Worm (Caenorhabditis elegans) whole organism, L3 larva: Measurements from ENCODE around the gene ras-2.

Experiments
- R02D3.7 ChIP-seq: fragments of 150-350 bp; optimal IDR thresholded peaks from 2 replicates; lab custom pipeline; 2014; ENCODE audit warnings: missing biosample characterization, missing genetic modification characterization
- ZK546.5 ChIP-seq: sonication (generic microtip); optimal IDR thresholded peaks from 2 replicates; lab custom pipeline; 2017; ENCODE audit warnings: missing biosample characterization, missing genetic modification characterization
- ceh-16 ChIP-seq: sonication (generic microtip); optimal IDR thresholded peaks from 2 replicates; lab custom pipeline; 2017; ENCODE audit warnings: missing biosample characterization, missing genetic modification characterization
- ceh-82 ChIP-seq: fragments of 150-350 bp; optimal IDR thresholded peaks from 2 replicates; lab custom pipeline; 2014; ENCODE audit warnings: missing biosample characterization, missing genetic modification characterization
- daf-12 ChIP-seq: fragments of 150-350 bp; optimal IDR thresholded peaks from 2 replicates; lab custom pipeline; 2014; ENCODE audit warnings: missing biosample characterization, missing genetic modification reagents, missing genetic modification characterization
- elt-3 ChIP-seq, 3 experiments: fragments of 150-350 bp in 1 of 3; sonication (generic microtip) in 2 of 3; optimal IDR thresholded peaks; 2 replicates in 2 of 3; 4 replicates in 1 of 3; lab custom pipeline; 2014 to 2017; ENCODE audit warnings: missing biosample characterization in 3 of 3, missing genetic modification characterization in 3 of 3
- eor-1 ChIP-seq, 2 experiments: fragments of 150-350 bp; optimal IDR thresholded peaks; 2 replicates each; lab custom pipeline; 2014 to 2018; ENCODE audit warnings: missing biosample characterization in 2 of 2, missing genetic modification characterization in 2 of 2
- mdl-1 ChIP-seq: fragments of 150-350 bp; optimal IDR thresholded peaks from 2 replicates; lab custom pipeline; 2014; ENCODE audit warnings: missing biosample characterization, missing genetic modification characterization
- nfya-1 ChIP-seq: sonication (generic microtip); optimal IDR thresholded peaks from 2 replicates; lab custom pipeline; 2017; ENCODE audit warnings: missing genetic modification characterization, mild to moderate bottlenecking, missing compliant biosample characterization, antibody characterized with exemption, moderate library complexity; ENCODE audit not compliant: insufficient read depth
- nhr-12 ChIP-seq: fragments of 150-350 bp; optimal IDR thresholded peaks from 2 replicates; lab custom pipeline; 2014; ENCODE audit warnings: missing biosample characterization, missing genetic modification characterization
- nhr-67 ChIP-seq: fragments of 150-350 bp; optimal IDR thresholded peaks from 2 replicates; lab custom pipeline; 2014; ENCODE audit warnings: missing biosample characterization, missing genetic modification characterization
- pha-4 ChIP-seq: fragments of 150-350 bp; optimal IDR thresholded peaks from 2 replicates; lab custom pipeline; 2014; ENCODE audit warnings: missing biosample characterization, missing genetic modification reagents, missing genetic modification characterization
- unc-39 ChIP-seq: sonication (generic microtip); optimal IDR thresholded peaks from 4 replicates; lab custom pipeline; 2017; ENCODE audit warnings: missing biosample characterization, missing genetic modification characterization
- zag-1 ChIP-seq: fragments of 150-350 bp; optimal IDR thresholded peaks from 2 replicates; lab custom pipeline; 2014; ENCODE audit warnings: missing biosample characterization, missing genetic modification characterization

ce11 chrIII:4693281-4693680 is 46.6 kb downstream of the ras-2 start, which contains the start of gene nifk-1:
- no peak for TF ChIP-seq nhr-67
- TF ChIP-seq ceh-16 (tag; lab: Kevin White, UChicago): no peak
- TF ChIP-seq zag-1: no peak
- TF ChIP-seq pha-4 (tag; lab: Kevin White, UChicago): peak; percentile 86
- TF ChIP-seq mdl-1 (tag; lab: Kevin White, UChicago): no peak
- no peak for TF ChIP-seq ceh-82
- TF ChIP-seq daf-12 (tag; lab: Kevin White, UChicago): no peak
- peak; percentile 65 for TF ChIP-seq nfya-1 (tag; lab: Kevin White, UChicago)
- no peak for TF ChIP-seq elt-3 (tag; optimal IDR thresholded peaks at IDR 0.05; lab: Kevin White, UChicago)
- no peak for TF ChIP-seq ZK546.5 (tag; lab: Kevin White, UChicago)
- TF ChIP-seq R02D3.7 (tag; lab: Kevin White, UChicago): peak; percentile 8
- no peak for TF ChIP-seq unc-39 (tag; lab: Kevin White, UChicago)
- TF ChIP-seq nhr-12: no peak
- no peak for TF ChIP-seq eor-1 (tag; optimal IDR thresholded peaks at IDR 0.05; lab: Kevin White, UChicago)
